Worm (Caenorhabditis elegans) whole organism, early embryonic: Measurements from ENCODE around the gene T14B1.1.

Experiments used
- B0310.2 ChIP-seq: sonication (generic microtip); optimal IDR thresholded peaks from 2 replicates; lab custom pipeline; 2016; ENCODE audit warnings: mild to moderate bottlenecking, missing genetic modification characterization, missing compliant biosample characterization
- F13C5.2 ChIP-seq: sonication (generic microtip); optimal IDR thresholded peaks from 2 replicates; lab custom pipeline; 2017; ENCODE audit warnings: mild to moderate bottlenecking, missing genetic modification characterization, inconsistent platforms, missing compliant biosample characterization
- aly-1 ChIP-seq: sonication (generic microtip); optimal IDR thresholded peaks from 2 replicates; lab custom pipeline; 2016; ENCODE audit warnings: missing genetic modification characterization, missing compliant biosample characterization
- ama-1 ChIP-seq: fragments of 150-350 bp; optimal IDR thresholded peaks from 2 replicates; lab custom pipeline; 2014
- ceh-13 ChIP-seq: fragments of 200-800 bp; sonication (Bioruptor generic); optimal IDR thresholded peaks from 2 replicates; lab custom pipeline; 2018; ENCODE audit warnings: mild to moderate bottlenecking, missing genetic modification characterization, missing compliant biosample characterization
- ceh-36 ChIP-seq: sonication (generic microtip); optimal IDR thresholded peaks from 2 replicates; lab custom pipeline; 2016; ENCODE audit warnings: missing genetic modification characterization, inconsistent platforms, missing compliant biosample characterization
- ets-7 ChIP-seq: sonication (generic microtip); optimal IDR thresholded peaks from 2 replicates; lab custom pipeline; 2016; ENCODE audit warnings: missing genotype, missing genetic modification characterization, missing compliant biosample characterization
- flt-1 ChIP-seq: fragments of 200-800 bp; sonication (Bioruptor generic); IDR thresholded peaks from 2 replicates; pipeline ENCODE4 v1.3.6; 2022; ENCODE audit warnings: missing genetic modification characterization, missing compliant biosample characterization
- hmbx-1 ChIP-seq: sonication (generic microtip); optimal IDR thresholded peaks from 2 replicates; lab custom pipeline; 2016; ENCODE audit warnings: mild to moderate bottlenecking, missing genetic modification characterization, missing compliant biosample characterization
- hmg-4 ChIP-seq: fragments of 200-800 bp; sonication (Bioruptor generic); optimal IDR thresholded peaks from 2 replicates; lab custom pipeline; 2018; ENCODE audit warnings: mild to moderate bottlenecking, missing genetic modification characterization, missing compliant biosample characterization
- hnd-1 ChIP-seq: sonication (generic microtip); optimal IDR thresholded peaks from 2 replicates; lab custom pipeline; 2016; ENCODE audit warnings: missing genetic modification characterization, missing compliant biosample characterization
- pes-1 ChIP-seq: fragments of 200-800 bp; sonication (Bioruptor generic); IDR thresholded peaks from 2 replicates; pipeline ENCODE4 v1.3.6; 2022; ENCODE audit warnings: missing genetic modification reagents, missing genetic modification characterization, missing compliant biosample characterization
- scrt-1 ChIP-seq: fragments of 200-800 bp; sonication (Bioruptor generic); IDR thresholded peaks from 2 replicates; pipeline ENCODE4 v1.3.6; 2022; ENCODE audit warnings: missing genetic modification characterization, missing compliant biosample characterization
- sea-1 ChIP-seq: fragments of 200-800 bp; sonication (Bioruptor generic); conservative IDR thresholded peaks from 2 replicates; pipeline ENCODE4 v1.3.6; 2022; ENCODE audit warnings: missing genetic modification characterization, missing compliant biosample characterization
- tbx-11 ChIP-seq: fragments of 200-800 bp; sonication (Bioruptor generic); IDR thresholded peaks from 2 replicates; pipeline ENCODE4 v1.3.6; 2022; ENCODE audit warnings: missing genetic modification characterization, missing compliant biosample characterization
- tbx-37 ChIP-seq: fragments of 200-800 bp; sonication (Bioruptor generic); conservative IDR thresholded peaks from 2 replicates; pipeline ENCODE4 v1.3.6; 2022; ENCODE audit warnings: missing genetic modification reagents, missing genetic modification characterization, missing compliant biosample characterization
- tra-4 ChIP-seq: sonication (generic microtip); optimal IDR thresholded peaks from 2 replicates; lab custom pipeline; 2017; ENCODE audit warnings: missing genetic modification characterization, missing compliant biosample characterization

Gene T14B1.1

ce11 chrX:9673228-9673627 lies 4.7 kb upstream of the T14B1.1 start:
- TF ChIP-seq aly-1 (tag; lab: Kevin White, UChicago) (no peak), scrt-1 (GFP tag; lab: Robert Waterston, UW) (no peak), pes-1 (GFP tag; lab: Robert Waterston, UW) (no peak), ama-1 (lab: Kevin White, UChicago) (no peak), tra-4 (tag; lab: Kevin White, UChicago) (no peak), tbx-37 (GFP tag; lab: Robert Waterston, UW) (no peak)

ce11 chrX:9667391-9667790 lies 1.1 kb downstream of the T14B1.1 start:
- TF ChIP-seq hnd-1 (no peak), ceh-13 (no peak), ets-7 (no peak), tbx-11 (no peak), F13C5.2 (no peak), ama-1 (lab: Kevin White, UChicago) (no peak), hmbx-1 (tag; lab: Kevin White, UChicago) (no peak), ceh-36 (no peak), B0310.2 (tag; lab: Kevin White, UChicago) (no peak), pes-1 (GFP tag; lab: Robert Waterston, UW) (no peak), hmg-4 (no peak), flt-1 (GFP tag; lab: Robert Waterston, UW) (no peak), tra-4 (tag; lab: Kevin White, UChicago) (no peak)

- no peak for TF ChIP-seq hmbx-1 (tag; lab: Kevin White, UChicago)
- TF ChIP-seq tbx-37 (GFP tag; lab: Robert Waterston, UW): no peak
- no peak for TF ChIP-seq pes-1 (GFP tag; lab: Robert Waterston, UW)
- no peak for TF ChIP-seq flt-1 (GFP tag; lab: Robert Waterston, UW)
- no peak for TF ChIP-seq B0310.2 (tag; lab: Kevin White, UChicago)
- no peak for TF ChIP-seq hnd-1
- TF ChIP-seq ama-1 (lab: Kevin White, UChicago): no peak
- TF ChIP-seq tbx-11: no peak
- no peak for TF ChIP-seq hmg-4
- no peak for TF ChIP-seq aly-1 (tag; lab: Kevin White, UChicago)
- no peak for TF ChIP-seq sea-1 (GFP tag; lab: Robert Waterston, UW)
- no peak for TF ChIP-seq tra-4 (tag; lab: Kevin White, UChicago)
- TF ChIP-seq ceh-36: no peak
- no peak for TF ChIP-seq scrt-1 (GFP tag; lab: Robert Waterston, UW)
- no peak for TF ChIP-seq ets-7
- TF ChIP-seq F13C5.2: no peak
- no peak for TF ChIP-seq ceh-13
Measured at ce11 chrX:9665944-9666343, 2.6 kb downstream of the T14B1.1 start.

- no peak for TF ChIP-seq aly-1 (tag; lab: Kevin White, UChicago)
- no peak for TF ChIP-seq ama-1 (lab: Kevin White, UChicago)
- TF ChIP-seq hmbx-1 (tag; lab: Kevin White, UChicago): no peak
- no peak for TF ChIP-seq tra-4 (tag; lab: Kevin White, UChicago)
- no peak for TF ChIP-seq hnd-1
- TF ChIP-seq tbx-11: no peak
Measured at ce11 chrX:9656772-9657171, 11.8 kb downstream of the T14B1.1 start.

ce11 chrX:9654232-9654631 lies 14.3 kb downstream of the T14B1.1 start:
- TF ChIP-seq ceh-13 (no peak), tra-4 (tag; lab: Kevin White, UChicago) (no peak), ama-1 (lab: Kevin White, UChicago) (no peak), hmg-4 (no peak), hmbx-1 (tag; lab: Kevin White, UChicago) (no peak), pes-1 (GFP tag; lab: Robert Waterston, UW) (no peak)

DNA sequence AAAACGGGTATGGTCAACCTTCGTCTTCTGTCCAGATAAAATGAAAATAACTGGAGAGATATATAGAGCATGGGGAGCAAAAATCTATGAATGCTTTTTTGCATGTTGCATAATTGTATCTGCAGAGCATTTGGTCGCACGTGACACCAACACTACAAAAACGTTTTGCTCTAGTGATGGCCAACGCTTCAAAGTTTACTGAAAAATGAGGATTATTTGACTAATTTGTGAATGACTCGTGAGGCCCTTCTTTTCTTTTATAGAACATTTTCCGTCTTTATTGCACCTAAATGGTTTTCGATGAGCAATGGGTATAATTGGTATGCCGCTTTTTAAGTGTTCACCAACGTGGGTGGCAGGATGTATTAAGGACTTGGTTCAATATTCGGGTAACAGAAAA lies 15.0 kb downstream of the T14B1.1 start:
- TF ChIP-seq pes-1 (GFP tag; lab: Robert Waterston, UW) (no peak), ets-7 (no peak), scrt-1 (GFP tag; lab: Robert Waterston, UW) (no peak)

ce11 chrX:9653016-9653415 lies 15.5 kb downstream of the T14B1.1 start, which contains the start of gene aex-2:
Gene aex-2 (minus strand): TSS chrX:9653116.
- no peak for TF ChIP-seq scrt-1 (GFP tag; lab: Robert Waterston, UW)
- TF ChIP-seq hnd-1: no peak
- no peak for TF ChIP-seq aly-1 (tag; lab: Kevin White, UChicago)
- no peak for TF ChIP-seq hmbx-1 (tag; lab: Kevin White, UChicago)
- TF ChIP-seq flt-1 (GFP tag; lab: Robert Waterston, UW): no peak
- TF ChIP-seq tbx-37 (GFP tag; lab: Robert Waterston, UW): no peak

DNA sequence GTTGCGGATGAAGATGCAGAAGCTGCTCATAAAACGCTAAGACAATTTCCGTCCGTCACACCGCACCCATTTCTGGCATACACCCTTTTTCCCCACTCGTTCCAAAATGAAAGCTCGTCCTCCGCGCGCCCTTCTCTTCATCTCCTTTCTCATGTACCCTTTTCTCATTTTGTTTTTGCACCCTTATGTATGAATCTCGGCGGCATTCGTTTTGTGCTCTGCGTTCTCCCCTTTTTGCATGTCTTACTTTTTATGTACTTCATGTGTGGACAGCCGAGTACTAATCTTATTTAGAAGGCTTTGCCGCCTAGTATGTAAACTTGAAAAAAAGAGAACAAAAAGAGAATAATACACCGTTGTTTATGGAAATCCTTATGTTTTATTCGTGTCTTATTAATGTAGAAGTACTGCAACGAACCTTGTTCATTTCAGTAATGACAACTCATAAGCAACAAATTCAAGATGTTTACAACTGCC lies 20.4 kb downstream of the T14B1.1 start, which contains the start of gene F34H10.4:
Gene F34H10.4, plus strand, starts transcription at position 427 of the 477 bp plus-strand sequence.
- no peak for TF ChIP-seq flt-1 (GFP tag; lab: Robert Waterston, UW)
- no peak for TF ChIP-seq tbx-11
- no peak for TF ChIP-seq hmbx-1 (tag; lab: Kevin White, UChicago)
- no peak for TF ChIP-seq hnd-1
- no peak for TF ChIP-seq hmg-4
- no peak for TF ChIP-seq ama-1 (lab: Kevin White, UChicago)
- no peak for TF ChIP-seq pes-1 (GFP tag; lab: Robert Waterston, UW)
- no peak for TF ChIP-seq tbx-37 (GFP tag; lab: Robert Waterston, UW)
- TF ChIP-seq ceh-36: no peak
